Fruit fly (Drosophila melanogaster) whole organism, embryonic: Measurements from ENCODE around the gene CG10365.

Source experiments
- Bgb ChIP-seq: fragments of 200-800 bp; sonication (Bioruptor generic); IDR thresholded peaks from 2 replicates; pipeline ENCODE4 v1.3.6; 2022; ENCODE audit warnings: missing biosample characterization, missing genetic modification characterization; ENCODE audit not compliant: partially characterized antibody
- CG10147 ChIP-seq: fragments of 200-800 bp; sonication (Bioruptor generic); optimal IDR thresholded peaks from 2 replicates; lab custom pipeline; 2019; ENCODE audit warnings: missing biosample characterization, mild to moderate bottlenecking, missing genetic modification characterization, moderate library complexity
- CG11504 ChIP-seq: fragments of 200-800 bp; sonication (Bioruptor generic); optimal IDR thresholded peaks from 3 replicates; lab custom pipeline; 2019; ENCODE audit warnings: missing biosample characterization, mild to moderate bottlenecking, missing genetic modification characterization, moderate library complexity
- CG11695 ChIP-seq: fragments of 200-800 bp; sonication (Bioruptor generic); IDR thresholded peaks from 3 replicates; pipeline ENCODE4 v1.3.6; 2022; ENCODE audit warnings: missing biosample characterization, missing genetic modification characterization
- CG12219 ChIP-seq: fragments of 200-800 bp; sonication (Bioruptor generic); optimal IDR thresholded peaks from 3 replicates; lab custom pipeline; 2018; ENCODE audit warnings: missing biosample characterization, mild to moderate bottlenecking, missing genetic modification characterization
- CG12299 ChIP-seq: fragments of 200-800 bp; sonication (Bioruptor generic); optimal IDR thresholded peaks from 2 replicates; lab custom pipeline; 2018; ENCODE audit warnings: missing biosample characterization, mild to moderate bottlenecking, missing genetic modification characterization
- CG12744 ChIP-seq: fragments of 200-800 bp; sonication (Bioruptor generic); optimal IDR thresholded peaks from 2 replicates; lab custom pipeline; 2016; ENCODE audit warnings: missing biosample characterization, missing genetic modification characterization
- CG13287 ChIP-seq: fragments of 200-800 bp; sonication (Bioruptor generic); IDR thresholded peaks from 2 replicates; pipeline ENCODE4 v1.3.6; 2022; ENCODE audit warnings: missing biosample characterization, missing genetic modification characterization; ENCODE audit not compliant: partially characterized antibody
- CG14860 ChIP-seq: fragments of 200-800 bp; sonication (Bioruptor generic); IDR thresholded peaks from 3 replicates; pipeline ENCODE4 v1.3.6; 2022; ENCODE audit warnings: missing biosample characterization, missing genetic modification characterization; ENCODE audit not compliant: partially characterized antibody
- CG15269 ChIP-seq: fragments of 200-800 bp; sonication (Bioruptor generic); optimal IDR thresholded peaks from 2 replicates; lab custom pipeline; 2018; ENCODE audit warnings: missing biosample characterization, mild to moderate bottlenecking, missing genetic modification characterization, moderate library complexity
- CG16813 ChIP-seq: fragments of 200-800 bp; sonication (Bioruptor generic); IDR thresholded peaks from 3 replicates; pipeline ENCODE4 v1.3.6; 2022; ENCODE audit warnings: missing biosample characterization, missing genetic modification characterization; ENCODE audit not compliant: partially characterized antibody
- CG18599 ChIP-seq: fragments of 200-800 bp; sonication (Bioruptor generic); optimal IDR thresholded peaks from 3 replicates; lab custom pipeline; 2017; ENCODE audit warnings: missing biosample characterization, missing genetic modification characterization, mild to moderate bottlenecking, moderate library complexity, missing genetic modification reagents
- CG34224 ChIP-seq: fragments of 200-800 bp; sonication (Bioruptor generic); IDR thresholded peaks from 3 replicates; pipeline ENCODE4 v1.3.6; 2022; ENCODE audit warnings: missing biosample characterization, missing genetic modification characterization; ENCODE audit not compliant: partially characterized antibody
- CG34376 ChIP-seq: fragments of 200-800 bp; sonication (Bioruptor generic); optimal IDR thresholded peaks from 2 replicates; lab custom pipeline; 2018; ENCODE audit warnings: missing biosample characterization, mild to moderate bottlenecking, missing genetic modification characterization
- CG6272 ChIP-seq: fragments of 200-800 bp; sonication (Bioruptor generic); IDR thresholded peaks from 2 replicates; pipeline ENCODE4 v1.3.6; 2022; ENCODE audit warnings: missing biosample characterization, missing genetic modification characterization
- CG8765 ChIP-seq: fragments of 200-800 bp; sonication (Bioruptor generic); IDR thresholded peaks from 2 replicates; pipeline ENCODE4 v1.3.6; 2022; ENCODE audit warnings: missing biosample characterization, missing genetic modification characterization
- Camta ChIP-seq: fragments of 200-800 bp; sonication (Bioruptor generic); optimal IDR thresholded peaks from 2 replicates; lab custom pipeline; 2016; ENCODE audit warnings: missing biosample characterization, missing genetic modification characterization
- D ChIP-seq, 2 experiments: fragments of 200-800 bp in 1 of 2; fragments of >200 bp in 1 of 2; sonication (Bioruptor generic) in 1 of 2; optimal IDR thresholded peaks; 2 replicates in 1 of 2; 3 replicates in 1 of 2; lab custom pipeline; 2017; ENCODE audit warnings: mild to moderate bottlenecking in 1 of 2, missing biosample characterization in 1 of 2, missing genetic modification characterization in 1 of 2, missing genetic modification reagents in 1 of 2
- Fer1 ChIP-seq: fragments of 200-800 bp; sonication (Bioruptor generic); optimal IDR thresholded peaks from 2 replicates; lab custom pipeline; 2017; ENCODE audit warnings: missing biosample characterization, mild to moderate bottlenecking, missing genetic modification characterization
- NFAT ChIP-seq: fragments of 200-800 bp; sonication (Bioruptor generic); IDR thresholded peaks from 2 replicates; pipeline ENCODE4 v1.3.6; 2022; ENCODE audit warnings: missing biosample characterization, missing genetic modification characterization
- Nf-YC ChIP-seq: fragments of 200-800 bp; optimal IDR thresholded peaks from 3 replicates; lab custom pipeline; 2019; ENCODE audit warnings: missing biosample characterization, mild to moderate bottlenecking, missing genetic modification characterization, moderate library complexity
- Scr ChIP-seq: fragments of 200-800 bp; sonication (Bioruptor generic); IDR thresholded peaks from 2 replicates; pipeline ENCODE4 v1.3.6; 2022; ENCODE audit warnings: missing biosample characterization, missing genetic modification characterization; ENCODE audit not compliant: partially characterized antibody
- Ssrp ChIP-seq: fragments of 200-800 bp; sonication (Bioruptor generic); optimal IDR thresholded peaks from 2 replicates; lab custom pipeline; 2018; ENCODE audit warnings: missing biosample characterization, mild to moderate bottlenecking, missing genetic modification characterization, moderate library complexity
- Tbp ChIP-seq: fragments of >200 bp; optimal IDR thresholded peaks from 2 replicates; lab custom pipeline; 2018; ENCODE audit warnings: missing biosample characterization, missing genetic modification characterization
- amos ChIP-seq: fragments of 200-800 bp; sonication (Bioruptor generic); IDR thresholded peaks from 2 replicates; pipeline ENCODE4 v1.3.6; 2022; ENCODE audit warnings: missing biosample characterization, missing genetic modification characterization; ENCODE audit not compliant: partially characterized antibody
- ara ChIP-seq: fragments of 200-800 bp; sonication (Bioruptor generic); IDR thresholded peaks from 2 replicates; pipeline ENCODE4 v1.3.6; 2022; ENCODE audit warnings: missing biosample characterization, missing genetic modification characterization
- ato ChIP-seq: fragments of 200-800 bp; sonication (Bioruptor generic); IDR thresholded peaks from 2 replicates; pipeline ENCODE4 v1.3.6; 2022; ENCODE audit warnings: missing biosample characterization, missing genetic modification characterization; ENCODE audit not compliant: partially characterized antibody
- bbx ChIP-seq: fragments of 200-800 bp; sonication (Bioruptor generic); IDR thresholded peaks from 2 replicates; pipeline ENCODE4 v1.3.6; 2022; ENCODE audit warnings: missing biosample characterization, missing genetic modification characterization; ENCODE audit not compliant: partially characterized antibody
- crol ChIP-seq: fragments of 200-800 bp; sonication (Bioruptor generic); IDR thresholded peaks from 2 replicates; pipeline ENCODE4 v1.3.6; 2022; ENCODE audit warnings: missing biosample characterization, missing genetic modification characterization
- fd102C ChIP-seq: fragments of 200-800 bp; sonication (Bioruptor generic); optimal IDR thresholded peaks from 2 replicates; lab custom pipeline; 2018; ENCODE audit warnings: missing biosample characterization, mild to moderate bottlenecking, missing genetic modification characterization, moderate library complexity
- ftz-f1 ChIP-seq: fragments of 200-800 bp; sonication (Bioruptor generic); optimal IDR thresholded peaks from 2 replicates; lab custom pipeline; 2016; ENCODE audit warnings: missing biosample characterization, missing genetic modification characterization
- grau ChIP-seq: fragments of 200-800 bp; optimal IDR thresholded peaks from 3 replicates; lab custom pipeline; 2019; ENCODE audit warnings: missing biosample characterization, mild to moderate bottlenecking, missing genetic modification characterization, moderate library complexity
- hbn ChIP-seq: fragments of 200-800 bp; sonication (Bioruptor generic); IDR thresholded peaks from 2 replicates; pipeline ENCODE4 v1.3.6; 2022; ENCODE audit warnings: missing biosample characterization, missing genetic modification characterization; ENCODE audit not compliant: partially characterized antibody
- kni ChIP-seq: fragments of 200-800 bp; sonication (Bioruptor generic); optimal IDR thresholded peaks from 3 replicates; lab custom pipeline; 2017; ENCODE audit warnings: mild to moderate bottlenecking, missing biosample characterization, missing genetic modification reagents, missing genetic modification characterization
- nerfin-1 ChIP-seq: fragments of 200-800 bp; sonication (Bioruptor generic); optimal IDR thresholded peaks from 3 replicates; lab custom pipeline; 2019; ENCODE audit warnings: missing biosample characterization, mild to moderate bottlenecking, missing genetic modification characterization, moderate library complexity
- nom ChIP-seq: fragments of 200-800 bp; sonication (Bioruptor generic); optimal IDR thresholded peaks from 2 replicates; lab custom pipeline; 2017; ENCODE audit warnings: missing biosample characterization, missing genetic modification characterization, mild to moderate bottlenecking, moderate library complexity, missing genetic modification reagents
- run ChIP-seq: fragments of 200-800 bp; sonication (Bioruptor generic); optimal IDR thresholded peaks from 3 replicates; lab custom pipeline; 2018; ENCODE audit warnings: missing biosample characterization, mild to moderate bottlenecking, missing genetic modification characterization
- sd ChIP-seq: fragments of 200-800 bp; sonication (Bioruptor generic); optimal IDR thresholded peaks from 3 replicates; lab custom pipeline; 2018; ENCODE audit warnings: missing biosample characterization, mild to moderate bottlenecking, missing genetic modification characterization, moderate library complexity
- sens ChIP-seq: fragments of 200-800 bp; sonication (Bioruptor generic); peaks from one replicate; lab custom pipeline; 2016; ENCODE audit warnings: missing biosample characterization, missing genetic modification characterization
- sob ChIP-seq: fragments of 200-800 bp; sonication (Bioruptor generic); IDR thresholded peaks from 2 replicates; pipeline ENCODE4 v1.3.6; 2022; ENCODE audit warnings: missing biosample characterization, missing genetic modification characterization
- sr ChIP-seq: fragments of 200-800 bp; sonication (Bioruptor generic); IDR thresholded peaks from 3 replicates; pipeline ENCODE4 v1.3.6; 2022; ENCODE audit warnings: missing biosample characterization, missing genetic modification characterization
- stc ChIP-seq: fragments of 200-800 bp; sonication (Bioruptor generic); IDR thresholded peaks from 2 replicates; pipeline ENCODE4 v1.3.6; 2022; ENCODE audit warnings: missing biosample characterization, missing genetic modification characterization
- tna ChIP-seq: fragments of 200-800 bp; sonication (Bioruptor generic); IDR thresholded peaks from 2 replicates; pipeline ENCODE4 v1.3.6; 2022; ENCODE audit warnings: missing biosample characterization, missing genetic modification characterization; ENCODE audit not compliant: partially characterized antibody
- unc-4 ChIP-seq: fragments of 200-800 bp; sonication (Bioruptor generic); IDR thresholded peaks from 2 replicates; pipeline ENCODE4 v1.3.6; 2022; ENCODE audit warnings: missing biosample characterization, missing genetic modification characterization; ENCODE audit not compliant: partially characterized antibody
- vnd ChIP-seq: fragments of 200-800 bp; sonication (Bioruptor generic); IDR thresholded peaks from 3 replicates; pipeline ENCODE4 v1.3.6; 2022; ENCODE audit warnings: missing biosample characterization, missing genetic modification characterization; ENCODE audit not compliant: partially characterized antibody

Gene CG10365

DNA sequence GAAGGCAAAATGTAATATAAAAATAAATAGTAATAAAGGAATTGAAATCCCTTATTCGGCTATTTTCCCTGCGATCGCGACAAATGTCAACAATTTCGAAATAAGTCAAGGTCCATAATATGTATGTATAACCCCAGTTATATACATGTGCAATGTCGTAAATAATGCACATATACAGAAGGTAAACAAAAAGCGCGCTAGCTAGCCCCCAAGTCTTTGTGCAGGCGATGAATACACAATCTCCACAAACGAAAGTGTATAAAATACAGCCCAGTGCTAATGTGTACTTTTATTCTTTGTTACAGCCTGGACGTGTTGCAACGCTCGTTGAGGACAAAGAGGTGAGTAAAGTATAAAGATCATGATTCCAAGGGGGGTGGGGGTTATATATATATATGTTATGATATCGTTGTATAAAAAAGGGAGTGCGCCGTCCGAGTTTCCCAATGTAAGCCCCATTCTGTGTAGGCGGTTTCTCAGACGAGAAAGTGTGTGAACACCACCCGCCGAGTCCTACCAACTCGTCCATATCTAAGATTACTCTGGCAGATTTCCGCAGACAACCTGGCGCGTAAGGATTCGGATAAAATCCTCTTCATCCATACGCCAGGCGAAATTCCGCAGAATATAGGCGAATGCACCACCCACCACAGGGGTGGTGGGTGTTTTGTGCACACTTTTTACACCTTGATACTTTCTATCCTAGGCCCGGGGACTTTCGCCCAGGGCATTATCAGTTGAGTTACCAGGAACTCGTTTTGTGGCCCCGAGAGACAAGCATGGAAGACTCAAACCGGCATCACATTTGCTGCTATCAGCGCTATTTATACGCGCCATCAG is 6.7 kb downstream of the CG10365 start (continued):
- TF ChIP-seq ftz-f1 = peak; percentile 44
- TF ChIP-seq CG14860 (GFP tag; lab: Robert Waterston, UW) = peak; percentile 63; the same call in 2 of the 3 replicates
- TF ChIP-seq D (optimal IDR thresholded peaks at IDR 0.05; lab: Kevin White, UChicago) = no peak
- TF ChIP-seq D (GFP tag; optimal IDR thresholded peaks at IDR 0.05; lab: Kevin White, UChicago) = no peak
- TF ChIP-seq Ssrp (tag; lab: Kevin White, UChicago) = peak; percentile 55
- peak; percentile 26 for TF ChIP-seq Fer1
- TF ChIP-seq CG8765 = 0 out of 2 replicates have a peak, but pooled peaks have one; percentile 31
- TF ChIP-seq CG11695 (GFP tag; lab: Robert Waterston, UW) = peak; percentile 18; the same call in 1 of the 3 replicates
- TF ChIP-seq CG16813 (GFP tag; lab: Robert Waterston, UW) = peak; percentile 51; the same call in 2 of the 3 replicates
- peak; percentile 60 for TF ChIP-seq vnd (GFP tag; lab: Robert Waterston, UW)
- no peak for TF ChIP-seq Camta
- TF ChIP-seq nerfin-1 (tag; lab: Kevin White, UChicago) = peak; percentile 65
- TF ChIP-seq run = no peak
- peak; percentile 99 for TF ChIP-seq Tbp
- TF ChIP-seq CG12744 (GFP tag; lab: Kevin White, UChicago) = peak; percentile 7
- TF ChIP-seq CG12299 (tag; lab: Kevin White, UChicago) = peak; percentile 27
- TF ChIP-seq CG34224 = peak; percentile 72
- peak; percentile 14 for TF ChIP-seq grau
- TF ChIP-seq CG10147 (GFP tag; lab: Kevin White, UChicago) = no peak
- TF ChIP-seq CG11504 (tag; lab: Kevin White, UChicago) = peak; percentile 6
- TF ChIP-seq CG34376 (GFP tag; lab: Kevin White, UChicago) = peak; percentile 96
- peak; percentile 78 for TF ChIP-seq bbx (GFP tag; lab: Robert Waterston, UW)
- TF ChIP-seq hbn (GFP tag; lab: Robert Waterston, UW) = 0 out of 2 replicates have a peak, but pooled peaks have one; percentile 45
- peak; percentile 60 for TF ChIP-seq sob
- peak; percentile 92 for TF ChIP-seq sd (tag; lab: Kevin White, UChicago)
- TF ChIP-seq nom = peak; percentile 61
- 0 out of 3 replicates have a peak, but pooled peaks have one; percentile 36 for TF ChIP-seq sr
- peak; percentile 61 for TF ChIP-seq Scr (GFP tag; lab: Robert Waterston, UW)
- TF ChIP-seq stc (GFP tag; lab: Robert Waterston, UW) = 0 out of 2 replicates have a peak, but pooled peaks have one; percentile 32
- TF ChIP-seq Nf-YC (tag; lab: Kevin White, UChicago) = peak; percentile 38
- peak; percentile 72 for TF ChIP-seq sens
- TF ChIP-seq CG12219 (GFP tag; lab: Kevin White, UChicago) = peak; percentile 45
- TF ChIP-seq ara (GFP tag; lab: Robert Waterston, UW) = 0 out of 2 replicates have a peak, but pooled peaks have one; percentile 8
- TF ChIP-seq CG13287 = peak; percentile 50
- peak; percentile 65 for TF ChIP-seq kni (GFP tag; lab: Kevin White, UChicago)
- peak; percentile 36; the same call in 1 of the 2 replicates for TF ChIP-seq crol
- TF ChIP-seq amos (GFP tag; lab: Robert Waterston, UW) = peak; percentile 72; the same call in 1 of the 2 replicates
- TF ChIP-seq fd102C = peak; percentile 16
- TF ChIP-seq CG18599 = peak; percentile 30
- TF ChIP-seq unc-4 (GFP tag; lab: Robert Waterston, UW) = 0 out of 2 replicates have a peak, but pooled peaks have one; percentile 41
- TF ChIP-seq NFAT (GFP tag; lab: Robert Waterston, UW) = 0 out of 2 replicates have a peak, but pooled peaks have one; percentile 11
- TF ChIP-seq CG15269 (tag; lab: Kevin White, UChicago) = peak; percentile 27
- TF ChIP-seq CG6272 (GFP tag; lab: Robert Waterston, UW) = 0 out of 2 replicates have a peak, but pooled peaks have one; percentile 27
- TF ChIP-seq Bgb (GFP tag; lab: Robert Waterston, UW) = peak; percentile 79
- TF ChIP-seq ato (GFP tag; lab: Robert Waterston, UW) = peak; percentile 57; the same call in 1 of the 2 replicates
- TF ChIP-seq tna (GFP tag; lab: Robert Waterston, UW) = peak; percentile 81
